Worm (Caenorhabditis elegans): Measurements from ENCODE around the gene snrp-3.

DNA sequence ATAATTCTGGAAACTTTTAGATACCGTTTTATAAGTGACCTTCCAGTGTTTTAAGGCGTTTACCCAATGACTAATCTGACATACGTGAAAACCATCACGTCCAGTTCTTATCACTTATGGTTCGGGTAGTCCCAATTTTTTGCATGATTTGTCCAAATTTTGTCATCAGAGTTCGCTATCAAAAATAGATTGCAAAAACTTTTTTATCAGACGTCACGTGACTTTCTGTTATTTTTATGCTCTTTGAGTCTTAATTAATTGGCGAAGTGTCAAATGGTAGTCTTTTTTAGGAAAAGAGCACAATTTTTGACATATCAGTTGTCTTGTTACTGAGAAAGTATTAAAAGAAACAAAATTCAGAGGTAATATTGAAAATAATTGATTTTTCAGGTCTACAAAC, 42.0 kb upstream of the snrp-3 start:
- no peak for TF ChIP-seq med-1 (GFP tag; optimal IDR thresholded peaks at IDR 0.05; ENCODE audit: insufficient read depth)
- no peak for TF ChIP-seq flt-1 (GFP tag; IDR thresholded peaks at IDR 0.05)
- TF ChIP-seq cog-1 (tag; optimal IDR thresholded peaks at IDR 0.05) = no peak
- TF ChIP-seq ztf-29 (GFP tag; IDR thresholded peaks at IDR 0.05) = no peak
- no peak for TF ChIP-seq T22C8.4 (GFP tag; IDR thresholded peaks at IDR 0.05)

Data from whole organism, midembryonic.